Worm (Caenorhabditis elegans): Measurements from ENCODE around the gene unc-4.

unc-4 gene

ce11 chrII:9900276-9900675 lies at the start of gene unc-4:
unc-4 (minus strand) TSS chrII:9900376.
- no peak for TF ChIP-seq zip-8 (tag; optimal IDR thresholded peaks at IDR 0.05)

ce11 chrII:9948662-9949061 lies 48.5 kb upstream of the unc-4 start:
- TF ChIP-seq lin-13 (tag; optimal IDR thresholded peaks at IDR 0.05) (no peak), flh-1 (GFP tag; optimal IDR thresholded peaks at IDR 0.05) (no peak), lin-32 (GFP tag; optimal IDR thresholded peaks at IDR 0.05) (no peak), snpc-4 (tag; optimal IDR thresholded peaks at IDR 0.05) (no peak), hlh-1 (tag; optimal IDR thresholded peaks at IDR 0.05) (no peak), mep-1 (tag; optimal IDR thresholded peaks at IDR 0.05) (no peak), elt-3 (tag; optimal IDR thresholded peaks at IDR 0.05) (no peak), elt-1 (tag; optimal IDR thresholded peaks at IDR 0.05; ENCODE audit: borderline replicate concordance, insufficient read depth) (no peak), M03D4.4 (tag; optimal IDR thresholded peaks at IDR 0.05) (no peak), ces-1 (GFP tag; optimal IDR thresholded peaks at IDR 0.05) (no peak), nhr-2 (tag; optimal IDR thresholded peaks at IDR 0.05) (no peak), cnd-1 (tag; optimal IDR thresholded peaks at IDR 0.05) (no peak)

- TF ChIP-seq ces-1 (GFP tag; optimal IDR thresholded peaks at IDR 0.05) (no peak), elt-3 (tag; optimal IDR thresholded peaks at IDR 0.05) (no peak), pha-4 (tag; optimal IDR thresholded peaks at IDR 0.05) (no peak), nhr-28 (tag; optimal IDR thresholded peaks at IDR 0.05) (no peak), sem-2 (GFP tag; optimal IDR thresholded peaks at IDR 0.05) (no peak), M03D4.4 (tag; optimal IDR thresholded peaks at IDR 0.05) (no peak), lsy-2 (tag; optimal IDR thresholded peaks at IDR 0.05) (no peak), ceh-39 (tag; optimal IDR thresholded peaks at IDR 0.05) (no peak), lin-32 (GFP tag; optimal IDR thresholded peaks at IDR 0.05) (no peak), sptf-1 (tag; optimal IDR thresholded peaks at IDR 0.05) (no peak), lin-13 (tag; optimal IDR thresholded peaks at IDR 0.05) (no peak), blmp-1 (tag; optimal IDR thresholded peaks at IDR 0.05) (no peak), ceh-43 (GFP tag; optimal IDR thresholded peaks at IDR 0.05) (no peak)
Observed at ce11 chrII:9943837-9944236, 43.7 kb upstream of the unc-4 start, which contains the start of gene flad-1. flad-1 (plus strand) TSS chrII:9944137.

- TF ChIP-seq mab-5 (tag; optimal IDR thresholded peaks at IDR 0.05) (no peak), ztf-11 (tag; optimal IDR thresholded peaks at IDR 0.05) (no peak), ham-2 (GFP tag; optimal IDR thresholded peaks at IDR 0.05) (no peak), elt-3 (tag; optimal IDR thresholded peaks at IDR 0.05) (no peak), sptf-1 (tag; optimal IDR thresholded peaks at IDR 0.05) (no peak)
Observed at ce11 chrII:9943246-9943645, 43.1 kb upstream of the unc-4 start.

ce11 chrII:9940430-9940829 lies 40.3 kb upstream of the unc-4 start, which contains the start of gene ufd-3:
ufd-3 (plus strand) TSS chrII:9940753.
- TF ChIP-seq bed-3 (GFP tag; optimal IDR thresholded peaks at IDR 0.05) (no peak), lin-13 (tag; optimal IDR thresholded peaks at IDR 0.05) (peak; percentile 81), lsy-2 (tag; optimal IDR thresholded peaks at IDR 0.05) (peak; percentile 81), zip-8 (tag; optimal IDR thresholded peaks at IDR 0.05) (no peak), cnd-1 (tag; optimal IDR thresholded peaks at IDR 0.05) (peak; percentile 36), unc-62 (GFP tag; optimal IDR thresholded peaks at IDR 0.05) (no peak), nhr-2 (tag; optimal IDR thresholded peaks at IDR 0.05) (no peak), ztf-11 (tag; optimal IDR thresholded peaks at IDR 0.05) (no peak), nhr-76 (tag; optimal IDR thresholded peaks at IDR 0.05) (no peak), flh-1 (GFP tag; optimal IDR thresholded peaks at IDR 0.05) (no peak), elt-3 (tag; optimal IDR thresholded peaks at IDR 0.05) (no peak), nhr-237 (tag; optimal IDR thresholded peaks at IDR 0.05) (peak; percentile 76), nhr-12 (tag; optimal IDR thresholded peaks at IDR 0.05) (no peak), M03D4.4 (tag; optimal IDR thresholded peaks at IDR 0.05) (no peak), sem-2 (GFP tag; optimal IDR thresholded peaks at IDR 0.05) (no peak), ceh-83 (GFP tag; optimal IDR thresholded peaks at IDR 0.05) (no peak), ceh-39 (tag; optimal IDR thresholded peaks at IDR 0.05) (no peak), pha-4 (tag; optimal IDR thresholded peaks at IDR 0.05) (peak; percentile 82), snpc-4 (tag; optimal IDR thresholded peaks at IDR 0.05) (no peak), lin-32 (GFP tag; optimal IDR thresholded peaks at IDR 0.05) (no peak), hlh-1 (tag; optimal IDR thresholded peaks at IDR 0.05) (peak; percentile 54), ceh-43 (GFP tag; optimal IDR thresholded peaks at IDR 0.05) (no peak), mab-5 (tag; optimal IDR thresholded peaks at IDR 0.05) (no peak), nhr-28 (tag; optimal IDR thresholded peaks at IDR 0.05) (no peak), ham-2 (GFP tag; optimal IDR thresholded peaks at IDR 0.05) (no peak), unc-120 (tag; optimal IDR thresholded peaks at IDR 0.05; ENCODE audit: poor library complexity, severe bottlenecking) (no peak), blmp-1 (tag; optimal IDR thresholded peaks at IDR 0.05) (no peak), ces-1 (GFP tag; optimal IDR thresholded peaks at IDR 0.05) (peak; percentile 61), drap-1 (GFP tag; optimal IDR thresholded peaks at IDR 0.05) (peak; percentile 34), unc-39 (tag; optimal IDR thresholded peaks at IDR 0.05) (no peak), mls-2 (tag; optimal IDR thresholded peaks at IDR 0.05) (no peak), tbx-8 (GFP tag; optimal IDR thresholded peaks at IDR 0.05) (no peak), sptf-1 (tag; optimal IDR thresholded peaks at IDR 0.05) (peak; percentile 74), mep-1 (tag; optimal IDR thresholded peaks at IDR 0.05) (peak; percentile 91), elt-1 (tag; optimal IDR thresholded peaks at IDR 0.05; ENCODE audit: borderline replicate concordance, insufficient read depth) (no peak)

Data from whole organism, mixed stage, embryonic.